Fruit fly (Drosophila melanogaster) whole organism, pupa: ENCODE results near the gene CG6216.

Experiments
- CG10348 ChIP-seq: fragments of 200-800 bp; sonication (Bioruptor generic); IDR thresholded peaks from 2 replicates; pipeline ENCODE4 v1.3.6; 2022; ENCODE audit warnings: missing biosample characterization, missing genetic modification characterization
- CG12605 ChIP-seq: fragments of 200-800 bp; sonication (Bioruptor generic); IDR thresholded peaks from 2 replicates; pipeline ENCODE4 v1.3.6; 2022; ENCODE audit warnings: missing biosample characterization, missing genetic modification characterization
- CG13204 ChIP-seq: fragments of 200-800 bp; sonication (Bioruptor generic); optimal IDR thresholded peaks from 2 replicates; lab custom pipeline; 2018; ENCODE audit warnings: missing biosample characterization, mild to moderate bottlenecking, missing genetic modification characterization, moderate library complexity
- CG14655 ChIP-seq: fragments of 200-800 bp; sonication (Bioruptor generic); optimal IDR thresholded peaks from 3 replicates; lab custom pipeline; 2017; ENCODE audit warnings: mild to moderate bottlenecking, missing biosample characterization, missing genetic modification reagents, missing genetic modification characterization
- CG15710 ChIP-seq: fragments of 200-800 bp; sonication (Bioruptor generic); optimal IDR thresholded peaks from 2 replicates; lab custom pipeline; 2018; ENCODE audit warnings: missing biosample characterization, mild to moderate bottlenecking, missing genetic modification characterization, moderate library complexity
- CG17806 ChIP-seq: fragments of 200-800 bp; sonication (Bioruptor generic); optimal IDR thresholded peaks from 2 replicates; lab custom pipeline; 2018; ENCODE audit warnings: missing biosample characterization, mild to moderate bottlenecking, missing genetic modification characterization, moderate library complexity
- CG32121 ChIP-seq: fragments of 200-800 bp; sonication (Bioruptor generic); IDR thresholded peaks from 2 replicates; pipeline ENCODE4 v1.3.6; 2022; ENCODE audit warnings: missing biosample characterization, missing genetic modification characterization
- CG34367 ChIP-seq: fragments of 200-800 bp; sonication (Bioruptor generic); optimal IDR thresholded peaks from 2 replicates; lab custom pipeline; 2018; ENCODE audit warnings: missing biosample characterization, mild to moderate bottlenecking, missing genetic modification characterization
- CG4496 ChIP-seq: fragments of 200-800 bp; sonication (Bioruptor generic); IDR thresholded peaks from 3 replicates; pipeline ENCODE4 v1.3.6; 2022; ENCODE audit warnings: missing biosample characterization, missing genetic modification characterization
- CG8159 ChIP-seq: fragments of 200-800 bp; sonication (Bioruptor generic); optimal IDR thresholded peaks from 3 replicates; lab custom pipeline; 2018; ENCODE audit warnings: missing biosample characterization, mild to moderate bottlenecking, missing genetic modification characterization, moderate library complexity
- CG8301 ChIP-seq: fragments of 200-800 bp; sonication (Bioruptor generic); optimal IDR thresholded peaks from 2 replicates; lab custom pipeline; 2018; ENCODE audit warnings: missing biosample characterization, mild to moderate bottlenecking, missing genetic modification characterization
- CG9948 ChIP-seq: fragments of 200-800 bp; sonication (Bioruptor generic); optimal IDR thresholded peaks from 2 replicates; lab custom pipeline; 2018; ENCODE audit warnings: missing biosample characterization, mild to moderate bottlenecking, missing genetic modification characterization, moderate library complexity
- D1 ChIP-seq: fragments of 200-800 bp; sonication (Bioruptor generic); optimal IDR thresholded peaks from 2 replicates; lab custom pipeline; 2018; ENCODE audit warnings: missing biosample characterization, mild to moderate bottlenecking, missing genetic modification characterization, moderate library complexity
- EcR ChIP-seq: fragments of 200-800 bp; sonication (Bioruptor generic); optimal IDR thresholded peaks from 3 replicates; lab custom pipeline; 2019; ENCODE audit warnings: missing biosample characterization, missing genetic modification characterization, mild to moderate bottlenecking, moderate library complexity, missing genetic modification reagents
- Ets98B ChIP-seq: fragments of 200-800 bp; sonication (Bioruptor generic); IDR thresholded peaks from 2 replicates; pipeline ENCODE4 v1.3.6; 2022; ENCODE audit warnings: missing biosample characterization, missing genetic modification characterization
- Pif1A ChIP-seq: fragments of 200-800 bp; sonication (Bioruptor generic); optimal IDR thresholded peaks from 3 replicates; lab custom pipeline; 2016; ENCODE audit warnings: missing biosample characterization, missing genetic modification characterization
- Pif1B ChIP-seq: fragments of 200-800 bp; sonication (Bioruptor generic); optimal IDR thresholded peaks from 3 replicates; lab custom pipeline; 2016; ENCODE audit warnings: missing biosample characterization, missing genetic modification characterization
- Snoo ChIP-seq: fragments of 200-800 bp; sonication (Bioruptor generic); optimal IDR thresholded peaks from 3 replicates; lab custom pipeline; 2017; ENCODE audit warnings: missing biosample characterization, mild to moderate bottlenecking, missing genetic modification characterization, inconsistent platforms
- fd96Ca ChIP-seq: fragments of 200-800 bp; sonication (Bioruptor generic); IDR thresholded peaks from 3 replicates; pipeline ENCODE4 v1.3.6; 2022; ENCODE audit warnings: missing biosample characterization, missing genetic modification characterization
- gl ChIP-seq: fragments of 200-800 bp; sonication (Bioruptor generic); optimal IDR thresholded peaks from 2 replicates; lab custom pipeline; 2018; ENCODE audit warnings: missing biosample characterization, mild to moderate bottlenecking, missing genetic modification characterization
- rn ChIP-seq: fragments of 200-800 bp; sonication (Bioruptor generic); IDR thresholded peaks from 2 replicates; pipeline ENCODE4 v1.3.6; 2022; ENCODE audit warnings: missing biosample characterization, missing genetic modification characterization

The CG6216 gene

dm6 chr3L:11190022-11190421 is 39.4 kb upstream of the CG6216 start:
- TF ChIP-seq CG15710 (no peak), CG8301 (no peak), CG10348 (GFP tag; lab: Robert Waterston, UW) (no peak), CG12605 (GFP tag; lab: Robert Waterston, UW) (no peak), Snoo (tag; lab: Kevin White, UChicago) (no peak), CG13204 (GFP tag; lab: Kevin White, UChicago) (no peak), Ets98B (GFP tag; lab: Robert Waterston, UW) (no peak), rn (GFP tag; lab: Robert Waterston, UW) (no peak), CG32121 (GFP tag; lab: Robert Waterston, UW) (no peak), CG9948 (no peak), Pif1B (GFP tag; lab: Kevin White, UChicago) (no peak), Pif1A (GFP tag; lab: Kevin White, UChicago) (no peak)

- peak; percentile 19 for TF ChIP-seq CG8301
- TF ChIP-seq CG14655 (GFP tag; lab: Kevin White, UChicago) = peak; percentile 47
- TF ChIP-seq Pif1A (GFP tag; lab: Kevin White, UChicago) = no peak
- no peak for TF ChIP-seq CG10348 (GFP tag; lab: Robert Waterston, UW)
- peak; percentile 42 for TF ChIP-seq CG15710
- TF ChIP-seq CG17806 = peak; percentile 34
- TF ChIP-seq CG12605 (GFP tag; lab: Robert Waterston, UW) = no peak
- TF ChIP-seq Ets98B (GFP tag; lab: Robert Waterston, UW) = no peak
- no peak for TF ChIP-seq EcR (GFP tag; lab: Kevin White, UChicago)
- TF ChIP-seq CG8159 (tag; lab: Kevin White, UChicago) = peak; percentile 59
Measured at dm6 chr3L:11186768-11187167, 36.2 kb upstream of the CG6216 start.

- no peak for TF ChIP-seq CG12605 (GFP tag; lab: Robert Waterston, UW)
- no peak for TF ChIP-seq CG8159 (tag; lab: Kevin White, UChicago)
- no peak for TF ChIP-seq CG9948
- TF ChIP-seq CG17806 = no peak
- no peak for TF ChIP-seq Ets98B (GFP tag; lab: Robert Waterston, UW)
- TF ChIP-seq CG4496 (GFP tag; lab: Robert Waterston, UW) = no peak
- TF ChIP-seq D1 (tag; lab: Kevin White, UChicago) = no peak
- no peak for TF ChIP-seq CG8301
- no peak for TF ChIP-seq Pif1B (GFP tag; lab: Kevin White, UChicago)
- no peak for TF ChIP-seq Pif1A (GFP tag; lab: Kevin White, UChicago)
- no peak for TF ChIP-seq CG34367 (tag; lab: Kevin White, UChicago)
- TF ChIP-seq CG32121 (GFP tag; lab: Robert Waterston, UW) = no peak
- no peak for TF ChIP-seq EcR (GFP tag; lab: Kevin White, UChicago)
- no peak for TF ChIP-seq Snoo (tag; lab: Kevin White, UChicago)
- no peak for TF ChIP-seq CG14655 (GFP tag; lab: Kevin White, UChicago)
- no peak for TF ChIP-seq CG10348 (GFP tag; lab: Robert Waterston, UW)
- TF ChIP-seq fd96Ca = no peak
- TF ChIP-seq, all 21 proteins: peak for 0
Measured at dm6 chr3L:11183965-11184364, 33.4 kb upstream of the CG6216 start.

- TF ChIP-seq CG9948 (no peak), CG12605 (GFP tag; lab: Robert Waterston, UW) (no peak), CG34367 (tag; lab: Kevin White, UChicago) (no peak), rn (GFP tag; lab: Robert Waterston, UW) (no peak), CG15710 (no peak), Snoo (tag; lab: Kevin White, UChicago) (no peak), CG17806 (no peak), CG13204 (GFP tag; lab: Kevin White, UChicago) (no peak), CG14655 (GFP tag; lab: Kevin White, UChicago) (no peak), D1 (tag; lab: Kevin White, UChicago) (no peak), Pif1B (GFP tag; lab: Kevin White, UChicago) (no peak), CG4496 (GFP tag; lab: Robert Waterston, UW) (no peak), CG32121 (GFP tag; lab: Robert Waterston, UW) (no peak), CG10348 (GFP tag; lab: Robert Waterston, UW) (no peak), Pif1A (GFP tag; lab: Kevin White, UChicago) (no peak), CG8159 (tag; lab: Kevin White, UChicago) (no peak), Ets98B (GFP tag; lab: Robert Waterston, UW) (no peak), fd96Ca (no peak), CG8301 (no peak), EcR (GFP tag; lab: Kevin White, UChicago) (no peak)
Measured at dm6 chr3L:11182994-11183393, 32.4 kb upstream of the CG6216 start.

dm6 chr3L:11173049-11173564 is 22.5 kb upstream of the CG6216 start, which contains the start of gene CG14142:
CG14142 (plus strand) TSS chr3L:11173514.
- TF ChIP-seq CG4496 (GFP tag; lab: Robert Waterston, UW) (0 out of 3 replicates have a peak, but pooled peaks have one; percentile 17), Pif1B (GFP tag; lab: Kevin White, UChicago) (no peak), CG13204 (GFP tag; lab: Kevin White, UChicago) (no peak)
- TF ChIP-seq, all 21 proteins: peak for 1

dm6 chr3L:11169299-11170181 is 19.0 kb upstream of the CG6216 start, which contains the start of the genes wls and Adck5:
wls (minus strand) TSS chr3L:11169625.
Adck5 (plus strand) TSS chr3L:11169817.
- TF ChIP-seq Snoo (tag; lab: Kevin White, UChicago) (peak; percentile 78), D1 (tag; lab: Kevin White, UChicago) (no peak), CG4496 (GFP tag; lab: Robert Waterston, UW) (peak; percentile 78), CG9948 (no peak), CG34367 (tag; lab: Kevin White, UChicago) (peak; percentile 53), gl (tag; lab: Kevin White, UChicago) (peak; percentile 38), CG10348 (GFP tag; lab: Robert Waterston, UW) (no peak), CG17806 (no peak), CG14655 (GFP tag; lab: Kevin White, UChicago) (no peak), EcR (GFP tag; lab: Kevin White, UChicago) (no peak), CG8159 (tag; lab: Kevin White, UChicago) (no peak), Pif1B (GFP tag; lab: Kevin White, UChicago) (no peak), Ets98B (GFP tag; lab: Robert Waterston, UW) (peak; percentile 18; the same call in 1 of the 2 replicates), CG32121 (GFP tag; lab: Robert Waterston, UW) (0 out of 2 replicates have a peak, but pooled peaks have one; percentile 35), CG13204 (GFP tag; lab: Kevin White, UChicago) (no peak), CG12605 (GFP tag; lab: Robert Waterston, UW) (peak; percentile 64), rn (GFP tag; lab: Robert Waterston, UW) (no peak), fd96Ca (0 out of 3 replicates have a peak, but pooled peaks have one; percentile 21), Pif1A (GFP tag; lab: Kevin White, UChicago) (no peak), CG8301 (no peak), CG15710 (no peak)
